In genomic region chr3R:11582253-11582589, dm6 we compare ENCODE assay signal across 1 fruit fly cellular context.
TF ChIP-seq lines count a peak whose summit lies in the region.

No protein-coding gene starts in this region.

TF ChIP-seq in whole organism, embryonic, 481 proteins besides CTCF, POLR2A, EP300 and RAD21 (continued from another document):
- TF ChIP-seq CG12744 (GFP tag; optimal IDR thresholded peaks at IDR 0.05; lab: Kevin White, UChicago) (no peak), CG4854 (GFP tag; optimal IDR thresholded peaks at IDR 0.05; lab: Kevin White, UChicago) (no peak), HLH3B (GFP tag; IDR thresholded peaks at IDR 0.05; lab: Robert Waterston, UW) (peak; percentile 75), CG8765 (GFP tag; IDR thresholded peaks at IDR 0.05; lab: Robert Waterston, UW) (no peak), inv (GFP tag; IDR thresholded peaks at IDR 0.05; lab: Robert Waterston, UW; ENCODE audit: partially characterized antibody) (no peak), CG7987 (GFP tag; optimal IDR thresholded peaks at IDR 0.05; lab: Kevin White, UChicago) (peak; percentile 25), Abd-B (GFP tag; optimal IDR thresholded peaks at IDR 0.05; lab: Kevin White, UChicago) (peak; percentile 60), bab2 (GFP tag; optimal IDR thresholded peaks at IDR 0.05; lab: Kevin White, UChicago) (peak; percentile 49), CG1603 (tag; optimal IDR thresholded peaks at IDR 0.05; lab: Kevin White, UChicago) (peak; percentile 84), Atf3 (GFP tag; optimal IDR thresholded peaks at IDR 0.05; lab: Kevin White, UChicago) (no peak), pho (GFP tag; optimal IDR thresholded peaks at IDR 0.05; lab: Kevin White, UChicago) (peak; percentile 20), Drgx (GFP tag; IDR thresholded peaks at IDR 0.05; lab: Robert Waterston, UW) (peak; percentile 95), CG4328 (GFP tag; optimal IDR thresholded peaks at IDR 0.05; lab: Kevin White, UChicago) (no peak), CG6765 (GFP tag; optimal IDR thresholded peaks at IDR 0.05; lab: Kevin White, UChicago) (peak; percentile 11), C15 (GFP tag; IDR thresholded peaks at IDR 0.05; lab: Robert Waterston, UW) (no peak), Nf-YA (GFP tag; IDR thresholded peaks at IDR 0.05; lab: Robert Waterston, UW) (peak; percentile 64; the same call in 1 of the 2 replicates), wek (GFP tag; optimal IDR thresholded peaks at IDR 0.05; lab: Kevin White, UChicago) (no peak), jumu (GFP tag; optimal IDR thresholded peaks at IDR 0.05; lab: Kevin White, UChicago) (peak; percentile 47), bcd (GFP tag; optimal IDR thresholded peaks at IDR 0.05; lab: Kevin White, UChicago) (peak; percentile 51), CG33557 (GFP tag; optimal IDR thresholded peaks at IDR 0.05; lab: Kevin White, UChicago) (no peak), HLHmδ (GFP tag; optimal IDR thresholded peaks at IDR 0.05; lab: Kevin White, UChicago) (no peak), CG15696 (tag; optimal IDR thresholded peaks at IDR 0.05; lab: Kevin White, UChicago) (peak; percentile 21), Hmr (GFP tag; optimal IDR thresholded peaks at IDR 0.05; lab: Kevin White, UChicago) (no peak), CG1792 (GFP tag; optimal IDR thresholded peaks at IDR 0.05; lab: Kevin White, UChicago) (peak; percentile 50), Poxn (GFP tag; IDR thresholded peaks at IDR 0.05; lab: Robert Waterston, UW) (no peak), Adf1 (GFP tag; IDR thresholded peaks at IDR 0.05; lab: Robert Waterston, UW) (no peak), PHDP (tag; optimal IDR thresholded peaks at IDR 0.05; lab: Kevin White, UChicago) (peak; percentile 67), chm (GFP tag; IDR thresholded peaks at IDR 0.05; lab: Robert Waterston, UW) (peak; percentile 62; the same call in 1 of the 2 replicates), oc (tag; optimal IDR thresholded peaks at IDR 0.05; lab: Kevin White, UChicago) (peak; percentile 75)
